Worm (Caenorhabditis elegans) whole organism, young adult: ENCODE data around the gene Y116A8A.7.

Experiments used
- C06A6.2 ChIP-seq: fragments of 200-800 bp; sonication (Bioruptor generic); conservative IDR thresholded peaks from 2 replicates; pipeline ENCODE4 v1.3.6; 2022; ENCODE audit warnings: missing genetic modification characterization, missing compliant biosample characterization
- F49E8.2 ChIP-seq: sonication (generic microtip); optimal IDR thresholded peaks from 3 replicates; lab custom pipeline; 2017; ENCODE audit warnings: missing genetic modification characterization, mild to moderate bottlenecking, missing compliant biosample characterization, antibody characterized with exemption, moderate library complexity; ENCODE audit not compliant: insufficient read depth
- K12H6.12 ChIP-seq: fragments of 200-800 bp; sonication (Bioruptor generic); optimal IDR thresholded peaks from 2 replicates; lab custom pipeline; 2018; ENCODE audit warnings: mild to moderate bottlenecking, missing genetic modification characterization, missing compliant biosample characterization
- Y95B8A.8 ChIP-seq: fragments of 200-800 bp; sonication (Bioruptor generic); IDR thresholded peaks from 2 replicates; pipeline ENCODE4 v1.3.6; 2022; ENCODE audit warnings: missing genetic modification reagents, missing genetic modification characterization, missing compliant biosample characterization
- attf-5 ChIP-seq: fragments of 200-800 bp; sonication (Bioruptor generic); optimal IDR thresholded peaks from 2 replicates; lab custom pipeline; 2018; ENCODE audit warnings: mild to moderate bottlenecking, missing genetic modification characterization, missing compliant biosample characterization
- ceh-58 ChIP-seq: fragments of 200-800 bp; sonication (Bioruptor generic); IDR thresholded peaks from 2 replicates; pipeline ENCODE4 v1.3.6; 2022; ENCODE audit warnings: missing genetic modification characterization, missing compliant biosample characterization
- ceh-79 ChIP-seq: sonication (generic microtip); optimal IDR thresholded peaks from 2 replicates; lab custom pipeline; 2017; ENCODE audit warnings: mild to moderate bottlenecking, missing genetic modification characterization, missing compliant biosample characterization
- ceh-91 ChIP-seq: fragments of 200-800 bp; sonication (Bioruptor generic); IDR thresholded peaks from 2 replicates; pipeline ENCODE4 v1.3.6; 2022; ENCODE audit warnings: missing genetic modification reagents, missing genetic modification characterization, missing compliant biosample characterization
- ets-4 ChIP-seq: fragments of 200-800 bp; sonication (Bioruptor generic); optimal IDR thresholded peaks from 2 replicates; lab custom pipeline; 2018; ENCODE audit warnings: mild to moderate bottlenecking, missing genetic modification characterization, missing compliant biosample characterization
- hlh-26 ChIP-seq: fragments of 200-800 bp; sonication (Bioruptor generic); conservative IDR thresholded peaks from 2 replicates; pipeline ENCODE4 v1.3.6; 2022; ENCODE audit warnings: missing genetic modification reagents, missing genetic modification characterization, missing compliant biosample characterization
- hmg-20 ChIP-seq: fragments of 200-800 bp; sonication (Bioruptor generic); IDR thresholded peaks from 2 replicates; pipeline ENCODE4 v1.3.6; 2022; ENCODE audit warnings: missing genetic modification reagents, missing genetic modification characterization, missing compliant biosample characterization
- lag-1 ChIP-seq: fragments of 200-800 bp; sonication (Bioruptor generic); IDR thresholded peaks from 2 replicates; pipeline ENCODE4 v1.3.6; 2022; ENCODE audit warnings: missing genetic modification reagents, missing genetic modification characterization, missing compliant biosample characterization
- lin-54 ChIP-seq: fragments of 200-800 bp; sonication (Bioruptor generic); optimal IDR thresholded peaks from 2 replicates; lab custom pipeline; 2018; ENCODE audit warnings: mild to moderate bottlenecking, missing genetic modification characterization, missing compliant biosample characterization
- mel-28 ChIP-seq: sonication (generic microtip); optimal IDR thresholded peaks from 2 replicates; lab custom pipeline; 2016; ENCODE audit warnings: borderline replicate concordance, mild to moderate bottlenecking, missing genetic modification characterization, missing compliant biosample characterization
- mxl-1 ChIP-seq: sonication (generic microtip); optimal IDR thresholded peaks from 2 replicates; lab custom pipeline; 2016; ENCODE audit warnings: missing genetic modification characterization, missing compliant biosample characterization
- nfya-1 ChIP-seq: sonication (generic microtip); optimal IDR thresholded peaks from 2 replicates; lab custom pipeline; 2017; ENCODE audit warnings: antibody characterized with exemption, missing compliant biosample characterization, missing genetic modification characterization, borderline replicate concordance; ENCODE audit not compliant: insufficient read depth
- nhr-90 ChIP-seq: sonication (generic microtip); optimal IDR thresholded peaks from 2 replicates; lab custom pipeline; 2016; ENCODE audit warnings: missing genotype, mild to moderate bottlenecking, missing genetic modification characterization, missing compliant biosample characterization
- rcor-1 ChIP-seq: fragments of 200-800 bp; sonication (Bioruptor generic); IDR thresholded peaks from 2 replicates; pipeline ENCODE4 v1.3.6; 2022; ENCODE audit warnings: missing genetic modification reagents, missing genetic modification characterization, missing compliant biosample characterization
- repo-1 ChIP-seq: sonication (generic microtip); optimal IDR thresholded peaks from 2 replicates; lab custom pipeline; 2017; ENCODE audit warnings: mild to moderate bottlenecking, missing genetic modification characterization, missing compliant biosample characterization
- snpc-4 ChIP-seq, 5 experiments: fragments of 150-350 bp in 1 of 5; sonication (generic microtip) in 4 of 5; optimal IDR thresholded peaks; 2 replicates each; lab custom pipeline; 2014 to 2018; ENCODE audit warnings: missing genetic modification characterization in 5 of 5, missing biosample characterization in 3 of 5, antibody characterized with exemption in 2 of 5, mild to moderate bottlenecking in 2 of 5, missing compliant biosample characterization in 2 of 5, missing genotype in 2 of 5, moderate library complexity in 2 of 5, missing genetic modification reagents in 1 of 5
- tbp1 ChIP-seq: fragments of 200-800 bp; sonication (Bioruptor generic); optimal IDR thresholded peaks from 2 replicates; lab custom pipeline; 2018; ENCODE audit warnings: mild to moderate bottlenecking, missing genetic modification characterization, missing compliant biosample characterization
- zfh-2 ChIP-seq: fragments of 200-800 bp; sonication (Bioruptor generic); conservative IDR thresholded peaks from 2 replicates; pipeline ENCODE4 v1.3.6; 2022; ENCODE audit warnings: missing genetic modification reagents, missing genetic modification characterization, missing compliant biosample characterization
- zim-3 ChIP-seq: sonication (generic microtip); optimal IDR thresholded peaks from 2 replicates; lab custom pipeline; 2017; ENCODE audit warnings: mild to moderate bottlenecking, missing genetic modification characterization, moderate library complexity, missing compliant biosample characterization
- ztf-26 ChIP-seq: sonication (generic microtip); optimal IDR thresholded peaks from 2 replicates; lab custom pipeline; 2017; ENCODE audit warnings: missing genetic modification characterization, missing compliant biosample characterization

The Y116A8A.7 gene

ce11 chrIV:16867223-16867622 lies 37.2 kb downstream of the Y116A8A.7 start, which contains the start of gene T06A10.107:
Gene T06A10.107 (plus strand): TSS chrIV:16867523.
- TF ChIP-seq ceh-58 (GFP tag; lab: Robert Waterston, UW): peak; percentile 28; the same call in 1 of the 2 replicates
- no peak for TF ChIP-seq F49E8.2 (tag; lab: Kevin White, UChicago)
- no peak for TF ChIP-seq C06A6.2
- TF ChIP-seq snpc-4 (GFP tag; optimal IDR thresholded peaks at IDR 0.05; lab: Kevin White, UChicago): no peak
- TF ChIP-seq snpc-4 (tag; optimal IDR thresholded peaks at IDR 0.05; lab: Kevin White, UChicago): peak in 1 of 4 experiments; percentile 25
- TF ChIP-seq nhr-90: no peak
- TF ChIP-seq zfh-2: 0 out of 2 replicates have a peak, but pooled peaks have one; percentile 39
- TF ChIP-seq ceh-91 (GFP tag; lab: Robert Waterston, UW): no peak
- no peak for TF ChIP-seq rcor-1 (GFP tag; lab: Robert Waterston, UW)

- TF ChIP-seq nhr-90 (no peak), ztf-26 (tag; lab: Kevin White, UChicago) (no peak), hmg-20 (GFP tag; lab: Robert Waterston, UW) (no peak), tbp1 (GFP tag; lab: Kevin White, UChicago) (no peak), Y95B8A.8 (GFP tag; lab: Robert Waterston, UW) (no peak), ceh-79 (tag; lab: Kevin White, UChicago) (no peak), K12H6.12 (tag; lab: Kevin White, UChicago) (no peak), ets-4 (GFP tag; lab: Kevin White, UChicago) (no peak), mel-28 (tag; lab: Kevin White, UChicago) (no peak), hlh-26 (GFP tag; lab: Robert Waterston, UW) (no peak), lag-1 (no peak), C06A6.2 (no peak), mxl-1 (no peak), repo-1 (tag; lab: Kevin White, UChicago) (no peak), zim-3 (tag; lab: Kevin White, UChicago) (no peak), lin-54 (GFP tag; lab: Kevin White, UChicago) (no peak), nfya-1 (no peak), attf-5 (GFP tag; lab: Kevin White, UChicago) (no peak)
Observed at ce11 chrIV:16868900-16869299, 38.9 kb downstream of the Y116A8A.7 start, which contains the start of gene T06A10.106. Gene T06A10.106 (minus strand): TSS chrIV:16869000.
